Worm (Caenorhabditis elegans): ENCODE results near the gene snpc-1.1.

snpc-1.1 gene

ce11 chrII:7809358-7809914 is 28.3 kb upstream of the snpc-1.1 start:
- no peak for TF ChIP-seq unc-62 (GFP tag; optimal IDR thresholded peaks at IDR 0.05)

ce11 chrII:7808950-7809349 is 27.8 kb upstream of the snpc-1.1 start:
- no peak for TF ChIP-seq unc-62 (GFP tag; optimal IDR thresholded peaks at IDR 0.05)

ce11 chrII:7808153-7808552 is 27.1 kb upstream of the snpc-1.1 start:
- no peak for TF ChIP-seq unc-62 (GFP tag; optimal IDR thresholded peaks at IDR 0.05)

ce11 chrII:7806872-7807271 is 25.8 kb upstream of the snpc-1.1 start:
- TF ChIP-seq unc-62 (GFP tag; optimal IDR thresholded peaks at IDR 0.05), result no peak

ce11 chrII:7806054-7806453 is 25.0 kb upstream of the snpc-1.1 start:
- TF ChIP-seq unc-62 (GFP tag; optimal IDR thresholded peaks at IDR 0.05), result no peak

ce11 chrII:7803174-7803573 is 22.1 kb upstream of the snpc-1.1 start:
- no peak for TF ChIP-seq unc-62 (GFP tag; optimal IDR thresholded peaks at IDR 0.05)

ce11 chrII:7801899-7802298 is 20.8 kb upstream of the snpc-1.1 start:
- TF ChIP-seq unc-62 (GFP tag; optimal IDR thresholded peaks at IDR 0.05), result no peak

ce11 chrII:7801255-7801654 is 20.2 kb upstream of the snpc-1.1 start:
- no peak for TF ChIP-seq unc-62 (GFP tag; optimal IDR thresholded peaks at IDR 0.05)

ce11 chrII:7795299-7795698 is 14.2 kb upstream of the snpc-1.1 start:
- TF ChIP-seq unc-62 (GFP tag; optimal IDR thresholded peaks at IDR 0.05), result no peak

ce11 chrII:7794222-7794621 is 13.1 kb upstream of the snpc-1.1 start, which contains the start of gene glr-4:
Gene glr-4 (minus strand): TSS chrII:7794322.
- no peak for TF ChIP-seq unc-62 (GFP tag; optimal IDR thresholded peaks at IDR 0.05)

- TF ChIP-seq unc-62 (GFP tag; optimal IDR thresholded peaks at IDR 0.05), result no peak
Measured at ce11 chrII:7792514-7792913, 11.4 kb upstream of the snpc-1.1 start.

ce11 chrII:7791408-7792050 is 10.4 kb upstream of the snpc-1.1 start:
- TF ChIP-seq unc-62 (GFP tag; optimal IDR thresholded peaks at IDR 0.05), result no peak

- no peak for TF ChIP-seq unc-62 (GFP tag; optimal IDR thresholded peaks at IDR 0.05)
Measured at ce11 chrII:7790324-7790898, 9.3 kb upstream of the snpc-1.1 start, which contains the start of gene srlf-1. Gene srlf-1 (plus strand): TSS chrII:7790591.

ce11 chrII:7789605-7790004 is 8.5 kb upstream of the snpc-1.1 start:
- TF ChIP-seq unc-62 (GFP tag; optimal IDR thresholded peaks at IDR 0.05), result no peak

- no peak for TF ChIP-seq unc-62 (GFP tag; optimal IDR thresholded peaks at IDR 0.05)
Measured at ce11 chrII:7783467-7783959, 2.4 kb upstream of the snpc-1.1 start, which contains the start of gene skr-17. Gene skr-17 (plus strand): TSS chrII:7783517.

- TF ChIP-seq unc-62 (GFP tag; optimal IDR thresholded peaks at IDR 0.05), result no peak
Measured at ce11 chrII:7778273-7778672, 2.8 kb downstream of the snpc-1.1 start.
